Fruit fly (Drosophila melanogaster) whole organism, embryonic: ENCODE measurements around the gene Plod.

Experiments
- Abd-B ChIP-seq: fragments of 200-800 bp; sonication (Bioruptor generic); optimal IDR thresholded peaks from 2 replicates; lab custom pipeline; 2018; ENCODE audit warnings: missing biosample characterization, mild to moderate bottlenecking, missing genetic modification characterization, moderate library complexity
- Ada2b ChIP-seq: fragments of 200-800 bp; sonication (Bioruptor generic); IDR thresholded peaks from 2 replicates; pipeline ENCODE4 v1.3.6; 2022; ENCODE audit warnings: missing biosample characterization, missing genetic modification characterization
- Adf1 ChIP-seq: fragments of 200-800 bp; sonication (Bioruptor generic); IDR thresholded peaks from 2 replicates; pipeline ENCODE4 v1.3.6; 2022; ENCODE audit warnings: missing biosample characterization, missing genetic modification characterization
- Awh ChIP-seq: fragments of 200-800 bp; sonication (Bioruptor generic); IDR thresholded peaks from 2 replicates; pipeline ENCODE4, ENCODE4 v1.3.6; 2022; ENCODE audit warnings: missing biosample characterization, missing genetic modification characterization
- CG10209 ChIP-seq: fragments of 200-800 bp; sonication (Bioruptor generic); optimal IDR thresholded peaks from 3 replicates; lab custom pipeline; 2017; ENCODE audit warnings: missing biosample characterization, mild to moderate bottlenecking, missing genetic modification characterization, missing genetic modification reagents
- CG10462 ChIP-seq: fragments of 200-800 bp; sonication (Bioruptor generic); optimal IDR thresholded peaks from 2 replicates; lab custom pipeline; 2016; ENCODE audit warnings: missing biosample characterization, missing genetic modification characterization
- CG10543 ChIP-seq: fragments of 200-800 bp; sonication (Bioruptor generic); optimal IDR thresholded peaks from 3 replicates; lab custom pipeline; 2017; ENCODE audit warnings: missing biosample characterization, mild to moderate bottlenecking, missing genetic modification characterization, moderate library complexity
- CG11560 ChIP-seq: fragments of 200-800 bp; sonication (Bioruptor generic); IDR thresholded peaks from 3 replicates; pipeline ENCODE4 v1.3.6; 2022; ENCODE audit warnings: missing biosample characterization, missing genetic modification characterization
- CG12744 ChIP-seq: fragments of 200-800 bp; sonication (Bioruptor generic); optimal IDR thresholded peaks from 2 replicates; lab custom pipeline; 2016; ENCODE audit warnings: missing biosample characterization, missing genetic modification characterization
- CG17186 ChIP-seq: fragments of 200-800 bp; sonication (Bioruptor generic); optimal IDR thresholded peaks from 3 replicates; lab custom pipeline; 2017; ENCODE audit warnings: missing biosample characterization, missing genetic modification reagents, missing genetic modification characterization
- CG31365 ChIP-seq: fragments of 200-800 bp; sonication (Bioruptor generic); optimal IDR thresholded peaks from 2 replicates; lab custom pipeline; 2018; ENCODE audit warnings: missing biosample characterization, mild to moderate bottlenecking, missing genetic modification characterization
- CG33557 ChIP-seq: fragments of 200-800 bp; sonication (Bioruptor generic); optimal IDR thresholded peaks from 2 replicates; lab custom pipeline; 2019; ENCODE audit warnings: missing biosample characterization, mild to moderate bottlenecking, missing genetic modification characterization, moderate library complexity
- CG42726 ChIP-seq: fragments of 200-800 bp; sonication (Bioruptor generic); IDR thresholded peaks from 2 replicates; pipeline ENCODE4 v1.3.6; 2022; ENCODE audit warnings: missing biosample characterization, missing genetic modification characterization; ENCODE audit not compliant: partially characterized antibody
- CG6791 ChIP-seq: fragments of 200-800 bp; sonication (Bioruptor generic); IDR thresholded peaks from 3 replicates; pipeline ENCODE4 v1.3.6; 2022; ENCODE audit warnings: missing biosample characterization, missing genetic modification characterization; ENCODE audit not compliant: partially characterized antibody
- CG7928 ChIP-seq: fragments of 200-800 bp; sonication (Bioruptor generic); optimal IDR thresholded peaks from 2 replicates; lab custom pipeline; 2017; ENCODE audit warnings: missing biosample characterization, mild to moderate bottlenecking, missing genetic modification characterization
- CG7963 ChIP-seq: fragments of 200-800 bp; sonication (Bioruptor generic); IDR thresholded peaks from 3 replicates; pipeline ENCODE4 v1.3.6; 2022; ENCODE audit warnings: missing biosample characterization, missing genetic modification characterization; ENCODE audit not compliant: partially characterized antibody
- CG9727 ChIP-seq: fragments of 200-800 bp; sonication (Bioruptor generic); optimal IDR thresholded peaks from 3 replicates; lab custom pipeline; 2017; ENCODE audit warnings: missing biosample characterization, mild to moderate bottlenecking, missing genetic modification characterization
- Ets65A ChIP-seq: fragments of 200-800 bp; sonication (Bioruptor generic); peaks from one replicate; lab custom pipeline; 2016; ENCODE audit warnings: missing biosample characterization, missing genetic modification characterization
- HLH54F ChIP-seq: fragments of 200-800 bp; sonication (Bioruptor generic); optimal IDR thresholded peaks from 3 replicates; lab custom pipeline; 2016; ENCODE audit warnings: missing biosample characterization, missing genetic modification characterization
- Med ChIP-seq: fragments of 200-800 bp; sonication (Bioruptor generic); peaks from one replicate; lab custom pipeline; 2016; ENCODE audit warnings: missing biosample characterization, missing genetic modification characterization, mild to moderate bottlenecking, inconsistent platforms, moderate library complexity
- Nf-YC ChIP-seq: fragments of 200-800 bp; optimal IDR thresholded peaks from 3 replicates; lab custom pipeline; 2019; ENCODE audit warnings: missing biosample characterization, mild to moderate bottlenecking, missing genetic modification characterization, moderate library complexity
- Oli ChIP-seq: fragments of 200-800 bp; sonication (Bioruptor generic); optimal IDR thresholded peaks from 2 replicates; lab custom pipeline; 2018; ENCODE audit warnings: missing biosample characterization, mild to moderate bottlenecking, missing genetic modification characterization, moderate library complexity
- Side ChIP-seq: fragments of 200-800 bp; sonication (Bioruptor generic); optimal IDR thresholded peaks from 2 replicates; lab custom pipeline; 2016; ENCODE audit warnings: missing biosample characterization, missing genetic modification characterization
- TFAM ChIP-seq: fragments of 200-800 bp; sonication (Bioruptor generic); optimal IDR thresholded peaks from 2 replicates; lab custom pipeline; 2017; ENCODE audit warnings: missing biosample characterization, missing genetic modification characterization, inconsistent platforms
- Trl ChIP-seq, 3 experiments: fragments of >200 bp in 2 of 3; fragments of 200-800 bp in 1 of 3; sonication (Bioruptor generic) in 1 of 3; optimal IDR thresholded peaks; 2 replicates in 1 of 3; 3 replicates in 2 of 3; lab custom pipeline; 2016 to 2017; ENCODE audit warnings: missing biosample characterization in 1 of 3, missing genetic modification characterization in 1 of 3
- cg ChIP-seq: fragments of 200-800 bp; sonication (Bioruptor generic); optimal IDR thresholded peaks from 3 replicates; lab custom pipeline; 2019; ENCODE audit warnings: missing biosample characterization, mild to moderate bottlenecking, missing genetic modification characterization, moderate library complexity
- exex ChIP-seq: fragments of 200-800 bp; sonication (Bioruptor generic); optimal IDR thresholded peaks from 4 replicates; lab custom pipeline; 2018; ENCODE audit warnings: missing biosample characterization, mild to moderate bottlenecking, missing genetic modification characterization, moderate library complexity
- hbn ChIP-seq: fragments of 200-800 bp; sonication (Bioruptor generic); IDR thresholded peaks from 2 replicates; pipeline ENCODE4 v1.3.6; 2022; ENCODE audit warnings: missing biosample characterization, missing genetic modification characterization; ENCODE audit not compliant: partially characterized antibody
- lola ChIP-seq, 3 experiments: fragments of >200 bp in 2 of 3; fragments of 200-800 bp in 1 of 3; sonication (Bioruptor generic) in 1 of 3; optimal IDR thresholded peaks; 2 replicates each; lab custom pipeline; 2017 to 2019; ENCODE audit warnings: missing biosample characterization in 3 of 3, missing genetic modification characterization in 3 of 3, mild to moderate bottlenecking in 1 of 3, moderate library complexity in 1 of 3
- mam ChIP-seq: fragments of 200-800 bp; sonication (Bioruptor generic); optimal IDR thresholded peaks from 3 replicates; lab custom pipeline; 2016; ENCODE audit warnings: missing biosample characterization, missing genetic modification characterization
- otp ChIP-seq: fragments of 200-800 bp; sonication (Bioruptor generic); IDR thresholded peaks from 3 replicates; pipeline ENCODE4, ENCODE4 v1.3.6; 2022; ENCODE audit warnings: missing biosample characterization, missing genetic modification characterization
- psq ChIP-seq: fragments of 200-800 bp; sonication (Bioruptor generic); optimal IDR thresholded peaks from 2 replicates; lab custom pipeline; 2017; ENCODE audit warnings: missing biosample characterization, missing genetic modification characterization
- ro ChIP-seq: fragments of 200-800 bp; sonication (Bioruptor generic); IDR thresholded peaks from 2 replicates; pipeline ENCODE4 v1.3.6; 2022; ENCODE audit warnings: missing biosample characterization, missing genetic modification characterization
- sens ChIP-seq: fragments of 200-800 bp; sonication (Bioruptor generic); peaks from one replicate; lab custom pipeline; 2016; ENCODE audit warnings: missing biosample characterization, missing genetic modification characterization
- sug ChIP-seq: fragments of 200-800 bp; optimal IDR thresholded peaks from 2 replicates; lab custom pipeline; 2019; ENCODE audit warnings: missing biosample characterization, mild to moderate bottlenecking, missing genetic modification characterization, moderate library complexity
- twi ChIP-seq: fragments of 200-800 bp; optimal IDR thresholded peaks from 2 replicates; lab custom pipeline; 2019; ENCODE audit warnings: missing biosample characterization, mild to moderate bottlenecking, missing genetic modification characterization, moderate library complexity

The Plod gene

DNA sequence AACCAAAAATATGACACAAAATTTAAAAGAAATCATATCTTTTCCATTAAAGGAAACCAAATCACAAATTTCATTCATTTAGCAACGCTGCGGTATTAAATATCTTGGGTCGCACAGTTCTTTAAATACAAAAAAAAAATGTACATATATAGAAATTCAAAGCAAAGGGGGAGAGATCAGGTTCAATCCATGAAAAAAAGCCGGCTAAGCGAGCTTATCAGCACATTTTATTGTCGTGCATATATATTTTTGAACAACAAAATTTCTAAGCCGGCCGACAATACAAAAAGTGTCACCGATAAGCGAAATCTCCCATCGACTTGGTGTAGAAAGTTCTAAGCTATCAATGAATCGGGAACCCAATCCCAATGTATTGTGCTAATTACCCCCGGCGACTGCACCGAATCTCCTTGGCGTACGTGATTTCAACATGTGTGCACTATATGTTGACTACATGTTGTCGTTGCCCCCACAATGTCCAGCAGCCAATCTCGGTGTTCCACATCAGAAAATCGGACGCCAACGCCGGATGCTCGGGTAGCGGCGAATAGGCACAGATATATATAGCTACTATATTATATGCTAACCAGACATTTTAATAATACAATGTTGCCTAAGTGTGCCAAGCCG lies 1.9 kb downstream of the Plod start:
- TF ChIP-seq sug (tag; lab: Kevin White, UChicago), result peak; percentile 43
- TF ChIP-seq Nf-YC (tag; lab: Kevin White, UChicago), result peak; percentile 68
- peak; percentile 26 for TF ChIP-seq Med (GFP tag; lab: Kevin White, UChicago)
- TF ChIP-seq twi (tag; lab: Kevin White, UChicago), result peak; percentile 78
- TF ChIP-seq sens (GFP tag; lab: Kevin White, UChicago), result peak; percentile 56
- peak; percentile 32 for TF ChIP-seq CG10543 (GFP tag; lab: Kevin White, UChicago)
- TF ChIP-seq CG33557, result no peak
- TF ChIP-seq Side (GFP tag; lab: Kevin White, UChicago), result no peak

DNA sequence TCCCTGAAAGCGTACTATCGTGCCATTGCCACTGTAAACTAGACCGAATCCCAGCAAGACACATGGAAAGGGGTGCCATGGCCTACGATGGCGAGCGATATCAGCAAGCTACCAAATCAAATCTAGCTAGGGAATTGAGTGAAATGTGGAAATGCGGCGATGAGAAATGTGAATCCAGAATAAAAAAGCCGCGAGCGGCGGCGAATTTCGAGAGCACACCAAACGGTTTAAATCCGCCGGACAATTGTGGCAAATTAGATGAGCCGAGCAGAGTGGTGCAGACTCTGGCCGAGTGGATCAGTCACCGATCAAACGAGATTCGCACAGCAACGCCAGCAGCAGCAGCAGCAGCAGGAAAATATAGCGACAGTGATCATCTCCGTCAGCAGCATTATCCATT lies 4.8 kb downstream of the Plod start, which contains the start of gene nkt:
nkt (plus strand) TSS at position 301 of the 400 bp plus-strand sequence.
- TF ChIP-seq ro (GFP tag; lab: Robert Waterston, UW) (no peak), otp (no peak), Ets65A (GFP tag; lab: Kevin White, UChicago) (peak; percentile 74), CG11560 (tag; lab: Robert Waterston, UW) (no peak), Trl (optimal IDR thresholded peaks at IDR 0.05; lab: Kevin White, UChicago) (no peak), Trl (GFP tag; optimal IDR thresholded peaks at IDR 0.05; lab: Kevin White, UChicago) (no peak), psq (GFP tag; lab: Kevin White, UChicago) (no peak)

DNA sequence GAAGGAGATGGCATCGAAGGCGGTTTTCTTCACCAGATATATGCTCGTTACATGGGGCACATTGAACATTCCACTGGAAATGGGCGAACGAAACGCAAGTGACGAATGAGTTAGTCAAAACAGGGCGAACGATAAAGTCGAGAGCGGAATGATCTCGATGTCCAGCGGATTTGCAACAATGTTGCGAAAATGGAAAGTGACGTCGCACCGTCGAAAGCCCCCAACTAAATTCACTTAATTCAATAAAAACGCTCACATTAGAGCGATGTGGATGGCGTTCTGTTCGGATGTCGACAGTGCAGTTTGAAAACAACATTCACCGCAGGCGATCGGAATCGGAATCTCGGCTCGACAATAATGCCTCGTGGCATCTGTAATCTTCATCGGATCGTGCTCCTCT lies 6.5 kb downstream of the Plod start, which contains the start of gene CG7607:
CG7607 (plus strand) TSS at position 301 of the 400 bp plus-strand sequence.
- peak; percentile 37 for TF ChIP-seq Ets65A (GFP tag; lab: Kevin White, UChicago)
- TF ChIP-seq CG7963, result no peak

DNA sequence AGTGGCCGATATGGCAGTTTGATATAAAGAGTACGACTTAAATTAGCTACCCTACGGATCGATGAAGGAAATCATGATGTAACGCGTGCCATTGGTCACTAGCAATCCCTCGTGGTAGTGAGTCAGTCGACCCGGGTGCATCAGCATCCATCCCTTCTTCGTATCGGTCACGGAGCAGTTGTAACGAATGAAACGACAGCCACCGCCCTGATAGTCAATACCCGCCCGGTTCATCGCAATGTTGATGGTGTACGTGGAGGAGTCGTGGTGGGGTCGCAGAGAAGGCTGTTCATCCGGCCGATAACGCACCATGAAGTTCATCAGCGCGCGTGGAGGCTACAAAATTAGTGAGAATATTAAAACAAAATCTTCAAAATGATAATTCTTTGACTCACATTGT lies 7.4 kb downstream of the Plod start:
- TF ChIP-seq HLH54F (GFP tag; lab: Kevin White, UChicago) (no peak), Adf1 (GFP tag; lab: Robert Waterston, UW) (no peak), CG9727 (GFP tag; lab: Kevin White, UChicago) (no peak), CG10209 (GFP tag; lab: Kevin White, UChicago) (no peak), TFAM (GFP tag; lab: Kevin White, UChicago) (no peak), CG7928 (GFP tag; lab: Kevin White, UChicago) (no peak), Abd-B (GFP tag; lab: Kevin White, UChicago) (no peak), hbn (GFP tag; lab: Robert Waterston, UW) (no peak), mam (GFP tag; lab: Kevin White, UChicago) (no peak), CG31365 (tag; lab: Kevin White, UChicago) (no peak), lola (GFP tag; optimal IDR thresholded peaks at IDR 0.05; lab: Kevin White, UChicago) (no peak), CG10462 (GFP tag; lab: Kevin White, UChicago) (no peak), CG17186 (GFP tag; lab: Kevin White, UChicago) (no peak), CG42726 (GFP tag; lab: Robert Waterston, UW) (no peak), Ada2b (no peak), Awh (GFP tag; lab: Robert Waterston, UW) (0 out of 2 replicates have a peak, but pooled peaks have one; percentile 20), CG12744 (GFP tag; lab: Kevin White, UChicago) (no peak), cg (no peak), Med (GFP tag; lab: Kevin White, UChicago) (peak; percentile 30), exex (tag; lab: Kevin White, UChicago) (no peak), Oli (tag; lab: Kevin White, UChicago) (no peak), CG6791 (GFP tag; lab: Robert Waterston, UW) (0 out of 3 replicates have a peak, but pooled peaks have one; percentile 34)
